Fruit fly (Drosophila melanogaster) whole organism, embryonic: ENCODE data around the gene Prx3.

ENCODE experiments used
- Awh ChIP-seq: fragments of 200-800 bp; sonication (Bioruptor generic); IDR thresholded peaks from 2 replicates; pipeline ENCODE4, ENCODE4 v1.3.6; 2022; ENCODE audit warnings: missing biosample characterization, missing genetic modification characterization
- CG10366 ChIP-seq: fragments of 200-800 bp; sonication (Bioruptor generic); IDR thresholded peaks from 2 replicates; pipeline ENCODE4 v1.3.6; 2022; ENCODE audit warnings: missing biosample characterization, missing genetic modification characterization
- CG11247 ChIP-seq: fragments of 200-800 bp; sonication (Bioruptor generic); IDR thresholded peaks from 2 replicates; pipeline ENCODE4 v1.3.6; 2022; ENCODE audit warnings: missing biosample characterization, missing genetic modification characterization
- CG11560 ChIP-seq: fragments of 200-800 bp; sonication (Bioruptor generic); IDR thresholded peaks from 3 replicates; pipeline ENCODE4 v1.3.6; 2022; ENCODE audit warnings: missing biosample characterization, missing genetic modification characterization
- CG12071 ChIP-seq: fragments of 200-800 bp; sonication (Bioruptor generic); optimal IDR thresholded peaks from 3 replicates; lab custom pipeline; 2018; ENCODE audit warnings: missing biosample characterization, mild to moderate bottlenecking, missing genetic modification characterization
- CG15011 ChIP-seq: fragments of 200-800 bp; sonication (Bioruptor generic); optimal IDR thresholded peaks from 3 replicates; lab custom pipeline; 2018; ENCODE audit warnings: missing biosample characterization, mild to moderate bottlenecking, missing genetic modification characterization
- CG15073 ChIP-seq: fragments of 200-800 bp; sonication (Bioruptor generic); optimal IDR thresholded peaks from 2 replicates; lab custom pipeline; 2016; ENCODE audit warnings: missing biosample characterization, missing genetic modification characterization
- CG15696 ChIP-seq: fragments of 200-800 bp; sonication (Bioruptor generic); optimal IDR thresholded peaks from 2 replicates; lab custom pipeline; 2019; ENCODE audit warnings: missing biosample characterization, mild to moderate bottlenecking, missing genetic modification characterization, moderate library complexity
- CG1647 ChIP-seq: fragments of 200-800 bp; sonication (Bioruptor generic); optimal IDR thresholded peaks from 3 replicates; lab custom pipeline; 2016; ENCODE audit warnings: missing biosample characterization, missing genetic modification characterization
- CG16815 ChIP-seq: fragments of 200-800 bp; sonication (Bioruptor generic); optimal IDR thresholded peaks from 3 replicates; lab custom pipeline; 2017; ENCODE audit warnings: missing biosample characterization, mild to moderate bottlenecking, missing genetic modification characterization
- CG17359 ChIP-seq: fragments of 200-800 bp; sonication (Bioruptor generic); optimal IDR thresholded peaks from 3 replicates; lab custom pipeline; 2018; ENCODE audit warnings: missing biosample characterization, mild to moderate bottlenecking, missing genetic modification characterization, moderate library complexity
- CG30020 ChIP-seq: fragments of 200-800 bp; optimal IDR thresholded peaks from 2 replicates; lab custom pipeline; 2019; ENCODE audit warnings: missing biosample characterization, mild to moderate bottlenecking, missing genetic modification characterization, moderate library complexity
- CG33557 ChIP-seq: fragments of 200-800 bp; sonication (Bioruptor generic); optimal IDR thresholded peaks from 2 replicates; lab custom pipeline; 2019; ENCODE audit warnings: missing biosample characterization, mild to moderate bottlenecking, missing genetic modification characterization, moderate library complexity
- CG42726 ChIP-seq: fragments of 200-800 bp; sonication (Bioruptor generic); IDR thresholded peaks from 2 replicates; pipeline ENCODE4 v1.3.6; 2022; ENCODE audit warnings: missing biosample characterization, missing genetic modification characterization; ENCODE audit not compliant: partially characterized antibody
- CG4404 ChIP-seq: fragments of 200-800 bp; sonication (Bioruptor generic); IDR thresholded peaks from 2 replicates; pipeline ENCODE4 v1.3.6; 2022; ENCODE audit warnings: missing biosample characterization, missing genetic modification characterization
- CG4424 ChIP-seq: fragments of 200-800 bp; sonication (Bioruptor generic); optimal IDR thresholded peaks from 3 replicates; lab custom pipeline; 2016; ENCODE audit warnings: missing biosample characterization, missing genetic modification characterization
- CG4707 ChIP-seq: fragments of 200-800 bp; sonication (Bioruptor generic); optimal IDR thresholded peaks from 2 replicates; lab custom pipeline; 2018; ENCODE audit warnings: missing biosample characterization, mild to moderate bottlenecking, missing genetic modification characterization, moderate library complexity
- CG8359 ChIP-seq: fragments of 200-800 bp; sonication (Bioruptor generic); optimal IDR thresholded peaks from 2 replicates; lab custom pipeline; 2017; ENCODE audit warnings: missing biosample characterization, mild to moderate bottlenecking, missing genetic modification characterization, borderline replicate concordance
- CG8388 ChIP-seq: fragments of 200-800 bp; sonication (Bioruptor generic); optimal IDR thresholded peaks from 2 replicates; lab custom pipeline; 2019; ENCODE audit warnings: missing biosample characterization, mild to moderate bottlenecking, missing genetic modification characterization, moderate library complexity
- CrebB ChIP-seq: fragments of 200-800 bp; sonication (Bioruptor generic); optimal IDR thresholded peaks from 3 replicates; lab custom pipeline; 2018; ENCODE audit warnings: missing biosample characterization, mild to moderate bottlenecking, missing genetic modification characterization
- Dfd ChIP-seq, 2 experiments: fragments of >200 bp; optimal IDR thresholded peaks; 2 replicates each; lab custom pipeline; 2017; ENCODE audit warnings: missing biosample characterization in 2 of 2, missing genetic modification characterization in 2 of 2
- Doc2 ChIP-seq: fragments of 200-800 bp; sonication (Bioruptor generic); IDR thresholded peaks from 2 replicates; pipeline ENCODE4 v1.3.6; 2022; ENCODE audit warnings: missing biosample characterization, missing genetic modification characterization
- Gsc ChIP-seq: fragments of 200-800 bp; sonication (Bioruptor generic); IDR thresholded peaks from 2 replicates; pipeline ENCODE4 v1.3.6; 2022; ENCODE audit warnings: missing biosample characterization, missing genetic modification characterization
- Lhr ChIP-seq: fragments of 200-800 bp; sonication (Bioruptor generic); optimal IDR thresholded peaks from 3 replicates; lab custom pipeline; 2017; ENCODE audit warnings: mild to moderate bottlenecking, missing biosample characterization, missing genetic modification reagents, missing genetic modification characterization
- Lpt ChIP-seq: fragments of >200 bp; optimal IDR thresholded peaks from 2 replicates; lab custom pipeline; 2018; ENCODE audit warnings: missing biosample characterization, missing genetic modification characterization
- Oaz ChIP-seq: fragments of 200-800 bp; sonication (Bioruptor generic); IDR thresholded peaks from 2 replicates; pipeline ENCODE4 v1.3.6; 2022; ENCODE audit warnings: missing biosample characterization, missing genetic modification characterization
- Sox102F ChIP-seq: fragments of 200-800 bp; sonication (Bioruptor generic); optimal IDR thresholded peaks from 2 replicates; lab custom pipeline; 2018; ENCODE audit warnings: missing biosample characterization, mild to moderate bottlenecking, missing genetic modification characterization, moderate library complexity
- cato ChIP-seq: fragments of 200-800 bp; sonication (Bioruptor generic); optimal IDR thresholded peaks from 2 replicates; lab custom pipeline; 2016; ENCODE audit warnings: missing biosample characterization, missing genetic modification characterization, borderline replicate concordance
- chn ChIP-seq: fragments of 200-800 bp; sonication (Bioruptor generic); optimal IDR thresholded peaks from 2 replicates; lab custom pipeline; 2016; ENCODE audit warnings: missing biosample characterization, missing genetic modification characterization
- corto ChIP-seq: fragments of 200-800 bp; sonication (Bioruptor generic); optimal IDR thresholded peaks from 2 replicates; lab custom pipeline; 2016; ENCODE audit warnings: missing biosample characterization, mild to moderate bottlenecking, missing genetic modification characterization, moderate library complexity
- crp ChIP-seq, 2 experiments: fragments of 200-800 bp; sonication (Bioruptor generic); optimal IDR thresholded peaks; 2 replicates in 1 of 2; 3 replicates in 1 of 2; lab custom pipeline; 2017; ENCODE audit warnings: missing biosample characterization in 2 of 2, missing genetic modification characterization in 2 of 2, mild to moderate bottlenecking in 1 of 2, moderate library complexity in 1 of 2
- dmrt11E ChIP-seq: fragments of 200-800 bp; sonication (Bioruptor generic); optimal IDR thresholded peaks from 3 replicates; lab custom pipeline; 2018; ENCODE audit warnings: missing biosample characterization, mild to moderate bottlenecking, missing genetic modification characterization, moderate library complexity
- ewg ChIP-seq: fragments of 200-800 bp; sonication (Bioruptor generic); optimal IDR thresholded peaks from 3 replicates; lab custom pipeline; 2017; ENCODE audit warnings: mild to moderate bottlenecking, missing biosample characterization, missing genetic modification reagents, missing genetic modification characterization
- fd102C ChIP-seq: fragments of 200-800 bp; sonication (Bioruptor generic); optimal IDR thresholded peaks from 2 replicates; lab custom pipeline; 2018; ENCODE audit warnings: missing biosample characterization, mild to moderate bottlenecking, missing genetic modification characterization, moderate library complexity
- fd3F ChIP-seq: fragments of 200-800 bp; sonication (Bioruptor generic); optimal IDR thresholded peaks from 2 replicates; lab custom pipeline; 2018; ENCODE audit warnings: missing biosample characterization, mild to moderate bottlenecking, missing genetic modification characterization, moderate library complexity
- gcm ChIP-seq: fragments of 200-800 bp; sonication (Bioruptor generic); optimal IDR thresholded peaks from 2 replicates; lab custom pipeline; 2019; ENCODE audit warnings: missing biosample characterization, mild to moderate bottlenecking, missing genetic modification characterization, moderate library complexity
- gt ChIP-seq: fragments of 200-800 bp; sonication (Bioruptor generic); IDR thresholded peaks from 2 replicates; pipeline ENCODE4 v1.3.6; 2022; ENCODE audit warnings: missing biosample characterization, missing genetic modification characterization
- jumu ChIP-seq: fragments of 200-800 bp; sonication (Bioruptor generic); optimal IDR thresholded peaks from 3 replicates; lab custom pipeline; 2016; ENCODE audit warnings: missing biosample characterization, missing genetic modification characterization
- kni ChIP-seq: fragments of 200-800 bp; sonication (Bioruptor generic); optimal IDR thresholded peaks from 3 replicates; lab custom pipeline; 2017; ENCODE audit warnings: mild to moderate bottlenecking, missing biosample characterization, missing genetic modification reagents, missing genetic modification characterization
- mam ChIP-seq: fragments of 200-800 bp; sonication (Bioruptor generic); optimal IDR thresholded peaks from 3 replicates; lab custom pipeline; 2016; ENCODE audit warnings: missing biosample characterization, missing genetic modification characterization
- mld ChIP-seq: fragments of 200-800 bp; sonication (Bioruptor generic); IDR thresholded peaks from 3 replicates; pipeline ENCODE4 v1.3.6; 2022; ENCODE audit warnings: missing biosample characterization, missing genetic modification characterization; ENCODE audit not compliant: partially characterized antibody
- phol ChIP-seq: fragments of 200-800 bp; sonication (Bioruptor generic); optimal IDR thresholded peaks from 3 replicates; lab custom pipeline; 2018; ENCODE audit warnings: missing biosample characterization, mild to moderate bottlenecking, missing genetic modification characterization, moderate library complexity
- pnt ChIP-seq: fragments of 200-800 bp; sonication (Bioruptor generic); optimal IDR thresholded peaks from 3 replicates; lab custom pipeline; 2016; ENCODE audit warnings: missing biosample characterization, missing genetic modification characterization
- psq ChIP-seq: fragments of 200-800 bp; sonication (Bioruptor generic); optimal IDR thresholded peaks from 2 replicates; lab custom pipeline; 2017; ENCODE audit warnings: missing biosample characterization, missing genetic modification characterization
- schlank ChIP-seq: fragments of 200-800 bp; sonication (Bioruptor generic); optimal IDR thresholded peaks from 2 replicates; lab custom pipeline; 2018; ENCODE audit warnings: missing biosample characterization, mild to moderate bottlenecking, missing genetic modification characterization
- so ChIP-seq: fragments of 200-800 bp; sonication (Bioruptor generic); IDR thresholded peaks from 3 replicates; pipeline ENCODE4 v1.3.6; 2022; ENCODE audit warnings: missing biosample characterization, missing genetic modification characterization
- sqz ChIP-seq: fragments of 200-800 bp; sonication (Bioruptor generic); optimal IDR thresholded peaks from 3 replicates; lab custom pipeline; 2018; ENCODE audit warnings: missing biosample characterization, mild to moderate bottlenecking, missing genetic modification characterization
- wek ChIP-seq: fragments of 200-800 bp; sonication (Bioruptor generic); optimal IDR thresholded peaks from 3 replicates; lab custom pipeline; 2018; ENCODE audit warnings: missing biosample characterization, mild to moderate bottlenecking, missing genetic modification characterization, moderate library complexity
- yki ChIP-seq: fragments of >200 bp; optimal IDR thresholded peaks from 3 replicates; lab custom pipeline; 2018
- zf30C ChIP-seq: fragments of 200-800 bp; sonication (Bioruptor generic); optimal IDR thresholded peaks from 3 replicates; lab custom pipeline; 2018; ENCODE audit warnings: missing biosample characterization, mild to moderate bottlenecking, missing genetic modification characterization

The Prx3 gene

dm6 chr3R:17539789-17540496 lies 6.4 kb downstream of the Prx3 start, which contains the start of gene SF1 (continued):
- no peak for TF ChIP-seq cato
- TF ChIP-seq crp (GFP tag; optimal IDR thresholded peaks at IDR 0.05; lab: Kevin White, UChicago) = peak in 1 of 2 experiments; percentile 20
- TF ChIP-seq CG8359 = no peak
- TF ChIP-seq fd3F (GFP tag; lab: Kevin White, UChicago) = no peak
- TF ChIP-seq Lhr = peak; percentile 3
- no peak for TF ChIP-seq sqz (GFP tag; lab: Kevin White, UChicago)
- TF ChIP-seq CG30020 (tag; lab: Kevin White, UChicago) = no peak
- TF ChIP-seq CG17359 = no peak
- peak; percentile 32 for TF ChIP-seq dmrt11E (tag; lab: Kevin White, UChicago)
- TF ChIP-seq CG12071 = no peak
- no peak for TF ChIP-seq fd102C
- peak; percentile 2 for TF ChIP-seq CG8388
- TF ChIP-seq pnt (GFP tag; lab: Kevin White, UChicago) = no peak
- no peak for TF ChIP-seq CrebB
- peak; percentile 48 for TF ChIP-seq mam (GFP tag; lab: Kevin White, UChicago)
- TF ChIP-seq CG15696 (tag; lab: Kevin White, UChicago) = peak; percentile 5
- no peak for TF ChIP-seq so (GFP tag; lab: Robert Waterston, UW)
- no peak for TF ChIP-seq zf30C (GFP tag; lab: Kevin White, UChicago)
- TF ChIP-seq Oaz (GFP tag; lab: Robert Waterston, UW) = no peak
- TF ChIP-seq CG15011 (GFP tag; lab: Kevin White, UChicago) = no peak
- peak; percentile 45 for TF ChIP-seq CG4424 (GFP tag; lab: Kevin White, UChicago)
- TF ChIP-seq gt (GFP tag; lab: Robert Waterston, UW) = no peak
- TF ChIP-seq Lpt (GFP tag; lab: Kevin White, UChicago) = no peak
- no peak for TF ChIP-seq Awh (GFP tag; lab: Robert Waterston, UW)
- TF ChIP-seq CG4707 (GFP tag; lab: Kevin White, UChicago) = peak; percentile 10
- TF ChIP-seq CG15073 (GFP tag; lab: Kevin White, UChicago) = no peak
- no peak for TF ChIP-seq yki (lab: Kevin White, UChicago)
- peak; percentile 97 for TF ChIP-seq phol (tag; lab: Kevin White, UChicago)
- no peak for TF ChIP-seq Doc2 (GFP tag; lab: Robert Waterston, UW)
- no peak for TF ChIP-seq Gsc (GFP tag; lab: Robert Waterston, UW)
- TF ChIP-seq CG4404 = no peak
- no peak for TF ChIP-seq CG42726
- no peak for TF ChIP-seq corto (GFP tag; lab: Kevin White, UChicago)
- TF ChIP-seq CG33557 = no peak
- peak; percentile 6 for TF ChIP-seq CG1647 (GFP tag; lab: Kevin White, UChicago)
- peak; percentile 62 for TF ChIP-seq CG16815 (GFP tag; lab: Kevin White, UChicago)
- TF ChIP-seq psq (GFP tag; lab: Kevin White, UChicago) = no peak
- peak; percentile 19 for TF ChIP-seq ewg (GFP tag; lab: Kevin White, UChicago)
- TF ChIP-seq jumu (GFP tag; lab: Kevin White, UChicago) = peak; percentile 28
- no peak; the same call in 1 of the 2 replicates for TF ChIP-seq CG10366 (GFP tag; lab: Robert Waterston, UW)
- no peak for TF ChIP-seq Dfd (GFP tag; optimal IDR thresholded peaks at IDR 0.05; lab: Kevin White, UChicago)
- TF ChIP-seq CG11247 (GFP tag; lab: Robert Waterston, UW) = no peak
- no peak for TF ChIP-seq mld (GFP tag; lab: Robert Waterston, UW)
- TF ChIP-seq schlank (tag; lab: Kevin White, UChicago) = no peak
- TF ChIP-seq wek (GFP tag; lab: Kevin White, UChicago) = no peak
- peak; percentile 20 for TF ChIP-seq chn (GFP tag; lab: Kevin White, UChicago)
- no peak for TF ChIP-seq Sox102F (GFP tag; lab: Kevin White, UChicago)
- no peak for TF ChIP-seq gcm (GFP tag; lab: Kevin White, UChicago)
- no peak for TF ChIP-seq kni (GFP tag; lab: Kevin White, UChicago)
- TF ChIP-seq CG11560 = no peak
